Worm (Caenorhabditis elegans) whole organism, L2 larva: Measurements from ENCODE around the gene T27E4.5.

Source experiments
- alr-1 ChIP-seq: fragments of 150-350 bp; optimal IDR thresholded peaks from 2 replicates; lab custom pipeline; 2014; ENCODE audit warnings: missing biosample characterization, missing genetic modification characterization
- aly-2 ChIP-seq: fragments of 150-350 bp; optimal IDR thresholded peaks from 2 replicates; lab custom pipeline; 2014; ENCODE audit warnings: missing biosample characterization, missing genetic modification characterization
- ama-1 ChIP-seq: fragments of 150-350 bp; optimal IDR thresholded peaks from 2 replicates; lab custom pipeline; 2018; ENCODE audit warnings: inconsistent platforms
- lin-13 ChIP-seq: fragments of 150-350 bp; optimal IDR thresholded peaks from 2 replicates; lab custom pipeline; 2014; ENCODE audit warnings: missing biosample characterization, missing genetic modification reagents, missing genetic modification characterization
- lin-39 ChIP-seq: fragments of 150-350 bp; optimal IDR thresholded peaks from 2 replicates; lab custom pipeline; 2014; ENCODE audit warnings: missing biosample characterization, missing genetic modification reagents, missing genetic modification characterization
- lsy-2 ChIP-seq, 2 experiments: fragments of 150-350 bp in 1 of 2; sonication (generic microtip) in 1 of 2; optimal IDR thresholded peaks; 2 replicates each; lab custom pipeline; 2014 to 2017; ENCODE audit warnings: missing biosample characterization in 2 of 2, missing genetic modification characterization in 2 of 2
- skn-1 ChIP-seq: sonication (generic microtip); optimal IDR thresholded peaks from 2 replicates; lab custom pipeline; 2017; ENCODE audit warnings: missing biosample characterization, missing genetic modification characterization
- sma-3 ChIP-seq: sonication (generic microtip); optimal IDR thresholded peaks from 2 replicates; lab custom pipeline; 2016; ENCODE audit warnings: missing genetic modification reagents, missing genetic modification characterization, missing compliant biosample characterization
- sma-9 ChIP-seq, 2 experiments: fragments of 150-350 bp in 1 of 2; sonication (generic microtip) in 1 of 2; optimal IDR thresholded peaks; 2 replicates each; lab custom pipeline; 2014 to 2016; ENCODE audit warnings: missing genetic modification characterization in 2 of 2, mild to moderate bottlenecking in 1 of 2, missing biosample characterization in 1 of 2, missing compliant biosample characterization in 1 of 2, missing genetic modification reagents in 1 of 2, moderate library complexity in 1 of 2
- snpc-4 ChIP-seq: fragments of 150-350 bp; optimal IDR thresholded peaks from 2 replicates; lab custom pipeline; 2014; ENCODE audit warnings: missing biosample characterization, missing genetic modification characterization
- unc-55 ChIP-seq: fragments of 150-350 bp; sonication (generic microtip); optimal IDR thresholded peaks from 3 replicates; lab custom pipeline; 2014; ENCODE audit warnings: missing biosample characterization, missing genetic modification reagents, missing genetic modification characterization
- unc-62 ChIP-seq: fragments of 150-350 bp; optimal IDR thresholded peaks from 2 replicates; lab custom pipeline; 2014; ENCODE audit warnings: missing biosample characterization, missing genetic modification reagents, missing genetic modification characterization
- ztf-1 ChIP-seq: fragments of 200-800 bp; sonication (Bioruptor generic); conservative IDR thresholded peaks from 2 replicates; pipeline ENCODE4 v1.3.6; 2022; ENCODE audit warnings: missing genetic modification characterization, missing compliant biosample characterization

ce11 chrV:9056253-9056652, 13.3 kb downstream of the T27E4.5 start, which contains the start of gene C25E10.10:
- no peak for TF ChIP-seq unc-62 (GFP tag; lab: Kevin White, UChicago)
- no peak for TF ChIP-seq ama-1
- no peak for TF ChIP-seq sma-9 (GFP tag; optimal IDR thresholded peaks at IDR 0.05; lab: Kevin White, UChicago)
- TF ChIP-seq sma-9 (tag; optimal IDR thresholded peaks at IDR 0.05; lab: Kevin White, UChicago): no peak
- no peak for TF ChIP-seq lin-13 (GFP tag; lab: Kevin White, UChicago)
- no peak for TF ChIP-seq lsy-2 (tag; optimal IDR thresholded peaks at IDR 0.05; lab: Kevin White, UChicago)
- no peak for TF ChIP-seq skn-1
- no peak for TF ChIP-seq unc-55 (GFP tag; lab: Kevin White, UChicago)
- TF ChIP-seq sma-3: no peak
- no peak for TF ChIP-seq lin-39 (tag; lab: Kevin White, UChicago)
- TF ChIP-seq alr-1 (tag; lab: Kevin White, UChicago): no peak
- TF ChIP-seq snpc-4: no peak
- no peak for TF ChIP-seq aly-2 (tag; lab: Kevin White, UChicago)
- no peak for TF ChIP-seq ztf-1 (GFP tag; lab: Robert Waterston, UW)
